Fruit fly (Drosophila melanogaster) whole organism: ENCODE results near the gene Uggt.

Experiments
- Dll ChIP-seq: fragments of >200 bp; optimal IDR thresholded peaks from 2 replicates; lab custom pipeline; 2017
- pan ChIP-seq: fragments of >200 bp; optimal IDR thresholded peaks from 2 replicates; lab custom pipeline; 2017

DNA sequence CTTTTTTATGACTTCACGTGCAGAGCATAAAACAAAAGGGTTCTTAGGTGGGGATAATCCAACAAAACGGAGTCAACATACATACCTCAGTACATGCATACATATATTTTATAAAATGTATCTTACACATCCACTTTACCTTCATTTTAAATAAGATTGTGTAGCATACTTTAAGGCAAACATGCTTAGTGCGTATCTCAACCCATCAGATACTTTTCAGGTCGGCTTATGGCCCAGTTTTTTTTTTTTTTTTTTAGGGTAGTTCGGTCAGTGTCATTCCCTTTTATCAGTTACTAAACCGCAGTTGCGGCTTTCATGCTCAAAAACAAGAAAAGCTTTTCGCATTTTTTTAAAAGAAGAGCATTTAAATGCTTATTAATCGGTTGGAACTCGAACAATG, 19.4 kb downstream of the Uggt start, which contains the start of gene NijB:
- TF ChIP-seq pan (lab: Kevin White, UChicago): no peak
- no peak for TF ChIP-seq Dll (lab: Kevin White, UChicago)
